Fruit fly (Drosophila melanogaster) Kc167 (cell line): Measurements from ENCODE around the gene eIF3e.

Experiments
- Myc ChIP-seq: fragments of >200 bp; optimal IDR thresholded peaks from 2 replicates; lab custom pipeline; 2017; ENCODE audit warnings: missing external identifiers
- h ChIP-seq: fragments of >200 bp; optimal IDR thresholded peaks from 3 replicates; lab custom pipeline; 2018; ENCODE audit warnings: missing external identifiers
- psq ChIP-seq: fragments of >200 bp; optimal IDR thresholded peaks from 2 replicates; lab custom pipeline; 2017; ENCODE audit warnings: missing external identifiers
- ttk ChIP-seq: sonication (Bioruptor generic); optimal IDR thresholded peaks from 2 replicates; lab custom pipeline; 2017; ENCODE audit warnings: missing external identifiers

DNA sequence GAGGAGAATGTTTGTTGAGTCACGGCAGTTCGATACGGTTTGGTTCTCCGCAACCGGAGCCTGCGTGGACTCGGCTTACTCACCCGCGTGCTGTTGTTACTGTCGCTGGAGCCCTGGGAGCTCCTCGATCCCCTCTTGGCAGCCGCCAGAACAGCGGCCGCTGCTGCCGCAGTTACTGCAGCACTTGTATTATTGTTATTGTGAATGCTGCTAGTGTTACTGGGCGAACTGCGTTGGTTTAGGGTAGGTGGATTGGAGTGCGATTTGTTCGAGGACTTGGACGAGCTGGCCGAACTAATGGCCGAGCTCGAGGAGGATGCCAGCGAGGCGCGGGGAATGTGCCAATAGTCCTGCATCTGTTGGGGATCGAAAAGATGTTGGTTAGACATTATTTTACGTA lies 23.8 kb upstream of the eIF3e start:
- TF ChIP-seq ttk (lab: Kevin White, UChicago): no peak
- no peak for TF ChIP-seq psq (lab: Kevin White, UChicago)
- no peak for TF ChIP-seq h (lab: Kevin White, UChicago)
- TF ChIP-seq Myc (lab: Kevin White, UChicago): no peak
